5 worm cellular contexts compared by ENCODE assay signal in genomic region chrV:11610481-11610880, ce11.
TF ChIP-seq lines count a peak whose summit lies in the region.

TSS of gene sas-5 (plus strand) at chrV:11610737.

TF ChIP-seq in whole organism, L1 larva, 84 proteins besides CTCF, POLR2A, EP300 and RAD21 (continues in another document):
- TF ChIP-seq Y116A8C.19 (tag; optimal IDR thresholded peaks at IDR 0.05; lab: Kevin White, UChicago; ENCODE audit: borderline replicate concordance) (no peak), zip-4 (GFP tag; optimal IDR thresholded peaks at IDR 0.05; lab: Kevin White, UChicago) (peak; percentile 41), efl-3 (GFP tag; optimal IDR thresholded peaks at IDR 0.05; lab: Kevin White, UChicago) (no peak), dsc-1 (tag; optimal IDR thresholded peaks at IDR 0.05; lab: Kevin White, UChicago) (peak; percentile 79), elt-2 (tag; optimal IDR thresholded peaks at IDR 0.05; lab: Kevin White, UChicago) (peak; percentile 64), zag-1 (tag; optimal IDR thresholded peaks at IDR 0.05; lab: Kevin White, UChicago) (no peak), unc-86 (tag; optimal IDR thresholded peaks at IDR 0.05; lab: Kevin White, UChicago) (peak; percentile 72), tbx-2 (tag; optimal IDR thresholded peaks at IDR 0.05; lab: Kevin White, UChicago) (peak; percentile 78), nhr-19 (GFP tag; conservative IDR thresholded peaks at IDR 0.05; lab: Robert Waterston, UW) (peak; percentile 82), lin-14 (GFP tag; optimal IDR thresholded peaks at IDR 0.05; lab: Kevin White, UChicago) (peak; percentile 73), nhr-90 (tag; optimal IDR thresholded peaks at IDR 0.05; lab: Kevin White, UChicago; ENCODE audit: poor library complexity) (peak; percentile 86), ama-1 (optimal IDR thresholded peaks at IDR 0.05; lab: Kevin White, UChicago) (no peak), mdl-1 (tag; optimal IDR thresholded peaks at IDR 0.05; lab: Kevin White, UChicago) (peak in 1 of 2 experiments; percentile 65), elt-3 (tag; optimal IDR thresholded peaks at IDR 0.05; lab: Kevin White, UChicago) (peak in 2 of 6 experiments; percentile 35 to 83), lir-3 (tag; optimal IDR thresholded peaks at IDR 0.05; lab: Kevin White, UChicago; ENCODE audit: poor library complexity) (peak; percentile 51), blmp-1 (tag; optimal IDR thresholded peaks at IDR 0.05; lab: Kevin White, UChicago) (peak; percentile 71), nhr-85 (tag; lab: Kevin White, UChicago) (peak; percentile 89), skn-1 (tag; optimal IDR thresholded peaks at IDR 0.05; lab: Kevin White, UChicago) (peak; percentile 74)

TF ChIP-seq in whole organism, L3 larva, 47 proteins besides CTCF, POLR2A, EP300 and RAD21 (continues in another document):
- TF ChIP-seq unc-62 (GFP tag; optimal IDR thresholded peaks at IDR 0.05; lab: Kevin White, UChicago) (no peak), ztf-11 (tag; optimal IDR thresholded peaks at IDR 0.05; lab: Kevin White, UChicago) (peak; percentile 29), ceh-9 (tag; optimal IDR thresholded peaks at IDR 0.05; lab: Kevin White, UChicago) (no peak), ceh-16 (tag; optimal IDR thresholded peaks at IDR 0.05; lab: Kevin White, UChicago) (no peak), pqm-1 (tag; optimal IDR thresholded peaks at IDR 0.05; lab: Kevin White, UChicago) (no peak), hmg-11 (tag; optimal IDR thresholded peaks at IDR 0.05; lab: Kevin White, UChicago) (peak; percentile 89), nhr-28 (tag; optimal IDR thresholded peaks at IDR 0.05; lab: Kevin White, UChicago) (no peak), sea-2 (GFP tag; optimal IDR thresholded peaks at IDR 0.05; lab: Kevin White, UChicago) (no peak), fkh-2 (tag; optimal IDR thresholded peaks at IDR 0.05; lab: Kevin White, UChicago) (no peak), ceh-82 (tag; optimal IDR thresholded peaks at IDR 0.05; lab: Kevin White, UChicago) (peak; percentile 83), unc-39 (tag; optimal IDR thresholded peaks at IDR 0.05; lab: Kevin White, UChicago) (no peak), lin-39 (tag; optimal IDR thresholded peaks at IDR 0.05; lab: Kevin White, UChicago) (peak; percentile 54), R02D3.7 (tag; optimal IDR thresholded peaks at IDR 0.05; lab: Kevin White, UChicago) (peak; percentile 56), lin-15B (tag; optimal IDR thresholded peaks at IDR 0.05; lab: Kevin White, UChicago) (peak; percentile 64), fkh-10 (GFP tag; optimal IDR thresholded peaks at IDR 0.05; lab: Kevin White, UChicago) (no peak), ztf-4 (tag; optimal IDR thresholded peaks at IDR 0.05; lab: Kevin White, UChicago) (no peak), skn-1 (tag; optimal IDR thresholded peaks at IDR 0.05; lab: Kevin White, UChicago) (no peak), nhr-11 (tag; optimal IDR thresholded peaks at IDR 0.05; lab: Kevin White, UChicago) (no peak), pha-4 (tag; optimal IDR thresholded peaks at IDR 0.05; lab: Kevin White, UChicago) (no peak), ama-1 (optimal IDR thresholded peaks at IDR 0.05; lab: Kevin White, UChicago) (no peak)

TF ChIP-seq in whole organism, early embryonic, 17 proteins besides CTCF, POLR2A, EP300 and RAD21:
- TF ChIP-seq B0310.2 (tag; optimal IDR thresholded peaks at IDR 0.05; lab: Kevin White, UChicago) (peak; percentile 64), aly-1 (tag; optimal IDR thresholded peaks at IDR 0.05; lab: Kevin White, UChicago) (peak; percentile 54), sea-1 (GFP tag; conservative IDR thresholded peaks at IDR 0.05; lab: Robert Waterston, UW) (peak; percentile 83), F13C5.2 (tag; optimal IDR thresholded peaks at IDR 0.05; lab: Kevin White, UChicago) (peak; percentile 92), tbx-11 (GFP tag; IDR thresholded peaks at IDR 0.05; lab: Robert Waterston, UW) (peak; percentile 73), pes-1 (GFP tag; IDR thresholded peaks at IDR 0.05; lab: Robert Waterston, UW) (peak; percentile 88), ceh-36 (tag; optimal IDR thresholded peaks at IDR 0.05; lab: Kevin White, UChicago) (peak; percentile 51), hmg-4 (GFP tag; optimal IDR thresholded peaks at IDR 0.05; lab: Kevin White, UChicago) (peak; percentile 81), hnd-1 (tag; optimal IDR thresholded peaks at IDR 0.05; lab: Kevin White, UChicago) (peak; percentile 65), scrt-1 (GFP tag; IDR thresholded peaks at IDR 0.05; lab: Robert Waterston, UW) (no peak; the same call in 1 of the 2 replicates), ceh-13 (GFP tag; optimal IDR thresholded peaks at IDR 0.05; lab: Kevin White, UChicago) (peak; percentile 57), tra-4 (tag; optimal IDR thresholded peaks at IDR 0.05; lab: Kevin White, UChicago) (peak; percentile 59), tbx-37 (GFP tag; conservative IDR thresholded peaks at IDR 0.05; lab: Robert Waterston, UW) (peak; percentile 82), flt-1 (GFP tag; IDR thresholded peaks at IDR 0.05; lab: Robert Waterston, UW) (no peak; the same call in 1 of the 2 replicates), ets-7 (tag; optimal IDR thresholded peaks at IDR 0.05; lab: Kevin White, UChicago) (peak; percentile 38), hmbx-1 (tag; optimal IDR thresholded peaks at IDR 0.05; lab: Kevin White, UChicago) (peak; percentile 8), ama-1 (optimal IDR thresholded peaks at IDR 0.05; lab: Kevin White, UChicago) (no peak)

TF ChIP-seq in whole organism, midembryonic, 9 proteins besides CTCF, POLR2A, EP300 and RAD21:
- peak; percentile 85 for TF ChIP-seq klf-2 (GFP tag; conservative IDR thresholded peaks at IDR 0.05; lab: Robert Waterston, UW)
- TF ChIP-seq ztf-23 (GFP tag; IDR thresholded peaks at IDR 0.05; lab: Robert Waterston, UW): peak; percentile 91
- TF ChIP-seq ztf-29 (GFP tag; IDR thresholded peaks at IDR 0.05; lab: Robert Waterston, UW): peak; percentile 60
- TF ChIP-seq tab-1 (GFP tag; IDR thresholded peaks at IDR 0.05; lab: Robert Waterston, UW): peak; percentile 86
- peak; percentile 92 for TF ChIP-seq flt-1 (GFP tag; IDR thresholded peaks at IDR 0.05; lab: Robert Waterston, UW)
- TF ChIP-seq med-1 (GFP tag; optimal IDR thresholded peaks at IDR 0.05; lab: Kevin White, UChicago; ENCODE audit: insufficient read depth): peak; percentile 92
- TF ChIP-seq cog-1 (tag; optimal IDR thresholded peaks at IDR 0.05; lab: Kevin White, UChicago): peak; percentile 45
- TF ChIP-seq T22C8.4 (GFP tag; IDR thresholded peaks at IDR 0.05; lab: Robert Waterston, UW): peak; percentile 58; the same call in 1 of the 2 replicates
- TF ChIP-seq ref-1 (GFP tag; conservative IDR thresholded peaks at IDR 0.05; lab: Robert Waterston, UW): peak; percentile 53; the same call in 1 of the 2 replicates

TF ChIP-seq in whole organism, young adult, 124 proteins besides CTCF, POLR2A, EP300 and RAD21 (continues in another document):
- no peak for TF ChIP-seq zim-3 (tag; optimal IDR thresholded peaks at IDR 0.05; lab: Kevin White, UChicago)
- peak; percentile 40 for TF ChIP-seq rpc-1 (optimal IDR thresholded peaks at IDR 0.05; lab: Kevin White, UChicago)
- TF ChIP-seq rpc-1 (tag; optimal IDR thresholded peaks at IDR 0.05; lab: Kevin White, UChicago): no peak
- TF ChIP-seq nfyb-1 (GFP tag; IDR thresholded peaks at IDR 0.05; lab: Robert Waterston, UW): 0 out of 2 replicates have a peak, but pooled peaks have one; percentile 31
- TF ChIP-seq attf-5 (GFP tag; optimal IDR thresholded peaks at IDR 0.05; lab: Kevin White, UChicago): peak; percentile 54
- peak; percentile 14 for TF ChIP-seq die-1 (tag; optimal IDR thresholded peaks at IDR 0.05; lab: Kevin White, UChicago)
- TF ChIP-seq hlh-12 (tag; optimal IDR thresholded peaks at IDR 0.05; lab: Kevin White, UChicago): no peak
- TF ChIP-seq ztf-28 (GFP tag; IDR thresholded peaks at IDR 0.05; lab: Robert Waterston, UW): no peak
- TF ChIP-seq aptf-3 (GFP tag; IDR thresholded peaks at IDR 0.05; lab: Robert Waterston, UW): no peak
- TF ChIP-seq repo-1 (tag; optimal IDR thresholded peaks at IDR 0.05; lab: Kevin White, UChicago): no peak
- no peak for TF ChIP-seq bed-2 (GFP tag; IDR thresholded peaks at IDR 0.05; lab: Robert Waterston, UW)
- no peak for TF ChIP-seq madf-3 (GFP tag; IDR thresholded peaks at IDR 0.05; lab: Robert Waterston, UW)
- TF ChIP-seq sdz-38 (tag; optimal IDR thresholded peaks at IDR 0.05; lab: Kevin White, UChicago): no peak
- no peak for TF ChIP-seq ccch-3 (GFP tag; optimal IDR thresholded peaks at IDR 0.05; lab: Kevin White, UChicago)
- TF ChIP-seq lin-26 (GFP tag; IDR thresholded peaks at IDR 0.05; lab: Robert Waterston, UW): peak; percentile 35; the same call in 1 of the 2 replicates
- TF ChIP-seq sptf-2 (GFP tag; optimal IDR thresholded peaks at IDR 0.05; lab: Kevin White, UChicago): no peak
- TF ChIP-seq cebp-2 (GFP tag; IDR thresholded peaks at IDR 0.05; lab: Robert Waterston, UW): no peak
- TF ChIP-seq B0261.1 (tag; optimal IDR thresholded peaks at IDR 0.05; lab: Kevin White, UChicago): no peak
- TF ChIP-seq B0035.1 (tag; optimal IDR thresholded peaks at IDR 0.05; lab: Kevin White, UChicago): no peak
- TF ChIP-seq F52B5.7 (tag; optimal IDR thresholded peaks at IDR 0.05; lab: Kevin White, UChicago): no peak
- TF ChIP-seq ceh-58 (GFP tag; IDR thresholded peaks at IDR 0.05; lab: Robert Waterston, UW): no peak
- peak; percentile 87 for TF ChIP-seq lin-54 (GFP tag; optimal IDR thresholded peaks at IDR 0.05; lab: Kevin White, UChicago)
- TF ChIP-seq B0336.3 (GFP tag; IDR thresholded peaks at IDR 0.05; lab: Robert Waterston, UW): peak; percentile 82
- peak; percentile 37; the same call in 1 of the 2 replicates for TF ChIP-seq B0019.2 (GFP tag; conservative IDR thresholded peaks at IDR 0.05; lab: Robert Waterston, UW)
- no peak for TF ChIP-seq ztf-26 (tag; optimal IDR thresholded peaks at IDR 0.05; lab: Kevin White, UChicago)
- TF ChIP-seq aptf-2 (GFP tag; conservative IDR thresholded peaks at IDR 0.05; lab: Robert Waterston, UW): no peak
- no peak for TF ChIP-seq nhr-120 (GFP tag; IDR thresholded peaks at IDR 0.05; lab: Robert Waterston, UW)
- no peak for TF ChIP-seq nhr-179 (tag; optimal IDR thresholded peaks at IDR 0.05; lab: Kevin White, UChicago)
- no peak for TF ChIP-seq F57A8.1 (GFP tag; optimal IDR thresholded peaks at IDR 0.05; lab: Kevin White, UChicago)
- no peak for TF ChIP-seq tbp1 (GFP tag; optimal IDR thresholded peaks at IDR 0.05; lab: Kevin White, UChicago)
- TF ChIP-seq lag-1 (GFP tag; IDR thresholded peaks at IDR 0.05; lab: Robert Waterston, UW): no peak
- TF ChIP-seq hmg-1.2 (GFP tag; IDR thresholded peaks at IDR 0.05; lab: Robert Waterston, UW): peak; percentile 58
- peak; percentile 92 for TF ChIP-seq efl-1 (GFP tag; optimal IDR thresholded peaks at IDR 0.05; lab: Kevin White, UChicago)
- TF ChIP-seq hlh-26 (GFP tag; conservative IDR thresholded peaks at IDR 0.05; lab: Robert Waterston, UW): no peak
- TF ChIP-seq snpc-4 (GFP tag; optimal IDR thresholded peaks at IDR 0.05; lab: Kevin White, UChicago): no peak
- TF ChIP-seq snpc-4 (tag; optimal IDR thresholded peaks at IDR 0.05; lab: Kevin White, UChicago): peak in 3 of 4 experiments; percentile 70 to 77 (median 76)

Comparison
In these comparisons a context has a peak if more than half of its experiments do, and no peak if none do; other contexts are left out.
1. Of the 8 proteins assayed by ChIP-seq in both whole organism, young adult and whole organism, L1 larva: peak only in whole organism, young adult: none; only in whole organism, L1 larva: none; in both: dpl-1, efl-1, lin-35, nhr-90, snpc-4 and unc-130; in neither: 2.